Worm (Caenorhabditis elegans) whole organism, dauer: ENCODE data around the gene F09F9.3.

Experiments used
- unc-62 ChIP-seq: sonication (generic microtip); optimal IDR thresholded peaks from 2 replicates; lab custom pipeline; 2017; ENCODE audit warnings: missing biosample characterization, missing genetic modification reagents, missing genetic modification characterization

The F09F9.3 gene

DNA sequence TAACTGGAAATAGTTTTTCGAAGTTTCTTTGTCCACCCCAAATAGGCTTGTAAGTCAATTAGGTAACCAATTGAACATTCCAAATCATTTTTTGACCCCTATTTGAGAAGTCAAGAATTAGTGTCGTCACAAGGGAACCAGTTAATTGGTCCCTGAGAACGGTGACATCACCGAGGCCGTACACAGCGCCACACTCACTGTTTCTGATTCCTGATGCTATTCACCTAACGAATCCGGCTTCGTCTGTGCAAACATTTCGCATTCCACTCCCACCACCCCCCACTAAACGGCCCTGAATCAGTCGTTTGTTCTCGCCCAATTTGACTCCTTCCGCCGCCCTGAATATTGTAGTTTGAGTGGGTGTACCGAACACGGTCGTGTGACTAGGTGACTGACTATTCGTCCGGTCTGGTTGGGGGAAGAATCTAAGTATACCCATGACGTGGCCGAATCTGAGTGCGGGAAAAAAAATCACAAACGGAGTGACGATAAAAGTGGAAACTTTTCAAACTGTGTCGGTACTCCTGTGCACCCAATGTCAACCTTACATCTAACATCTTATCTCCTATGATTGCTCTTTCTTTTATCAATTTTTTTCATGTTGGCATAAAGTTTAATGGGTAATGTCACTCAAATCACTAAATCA lies 23.4 kb upstream of the F09F9.3 start:
- TF ChIP-seq unc-62 (GFP tag; lab: Kevin White, UChicago), result no peak

- TF ChIP-seq unc-62 (GFP tag; lab: Kevin White, UChicago), result no peak
Measured at ce11 chrX:4143260-4144018, 22.6 kb upstream of the F09F9.3 start.

DNA sequence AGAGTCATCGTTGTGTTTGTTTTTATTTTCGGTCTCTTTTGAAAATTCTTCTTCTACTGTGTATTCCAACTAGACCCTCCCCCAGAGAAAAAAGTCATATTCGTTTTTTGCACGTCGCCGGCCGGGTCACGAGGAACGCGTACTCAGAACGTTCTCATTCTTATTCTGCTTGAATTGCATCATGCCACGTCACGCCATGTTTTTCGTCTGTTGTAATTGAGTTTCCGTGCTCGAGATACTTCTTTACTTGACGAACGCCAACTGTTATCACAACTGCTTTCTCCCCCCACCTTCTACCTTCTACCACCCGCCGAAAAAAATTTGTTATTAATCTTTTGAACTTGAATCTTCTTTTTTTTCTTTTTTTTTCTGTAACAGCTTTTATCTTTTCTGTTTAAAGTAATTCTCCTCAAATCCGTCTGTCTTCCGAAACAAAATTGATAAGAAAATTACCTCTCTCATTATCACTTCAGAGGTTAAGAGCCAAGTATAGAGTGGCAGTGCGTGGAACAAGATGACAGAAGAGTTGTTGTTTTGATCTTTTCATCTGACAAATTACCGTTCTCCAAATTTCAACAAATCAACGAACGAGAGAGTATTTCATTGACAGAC lies 21.9 kb upstream of the F09F9.3 start:
- no peak for TF ChIP-seq unc-62 (GFP tag; lab: Kevin White, UChicago)

DNA sequence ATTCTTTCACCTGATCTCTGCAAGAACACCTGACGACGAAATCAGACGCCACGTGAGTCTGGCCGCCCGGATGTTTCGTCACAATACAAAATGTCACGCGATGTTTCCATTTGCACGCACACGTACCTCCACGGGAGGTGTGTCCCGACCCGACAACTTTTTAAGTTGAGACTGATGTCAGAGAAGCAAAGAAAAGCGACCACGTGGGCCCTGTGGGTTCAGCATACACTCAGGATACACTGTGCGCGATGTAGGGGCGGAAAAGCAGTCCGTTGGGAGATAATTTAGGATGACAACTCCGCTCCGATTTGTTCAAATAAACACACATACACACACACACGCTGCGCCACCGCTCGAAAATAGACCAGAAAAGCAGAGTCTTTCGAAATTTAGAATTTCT lies 21.4 kb upstream of the F09F9.3 start:
- no peak for TF ChIP-seq unc-62 (GFP tag; lab: Kevin White, UChicago)

ce11 chrX:4140755-4141417 lies 20.1 kb upstream of the F09F9.3 start:
- TF ChIP-seq unc-62 (GFP tag; lab: Kevin White, UChicago), result no peak

ce11 chrX:4139593-4140565 lies 19.0 kb upstream of the F09F9.3 start, which contains the start of gene ZK470.4:
ZK470.4 (minus strand) TSS chrX:4139767.
- no peak for TF ChIP-seq unc-62 (GFP tag; lab: Kevin White, UChicago)

DNA sequence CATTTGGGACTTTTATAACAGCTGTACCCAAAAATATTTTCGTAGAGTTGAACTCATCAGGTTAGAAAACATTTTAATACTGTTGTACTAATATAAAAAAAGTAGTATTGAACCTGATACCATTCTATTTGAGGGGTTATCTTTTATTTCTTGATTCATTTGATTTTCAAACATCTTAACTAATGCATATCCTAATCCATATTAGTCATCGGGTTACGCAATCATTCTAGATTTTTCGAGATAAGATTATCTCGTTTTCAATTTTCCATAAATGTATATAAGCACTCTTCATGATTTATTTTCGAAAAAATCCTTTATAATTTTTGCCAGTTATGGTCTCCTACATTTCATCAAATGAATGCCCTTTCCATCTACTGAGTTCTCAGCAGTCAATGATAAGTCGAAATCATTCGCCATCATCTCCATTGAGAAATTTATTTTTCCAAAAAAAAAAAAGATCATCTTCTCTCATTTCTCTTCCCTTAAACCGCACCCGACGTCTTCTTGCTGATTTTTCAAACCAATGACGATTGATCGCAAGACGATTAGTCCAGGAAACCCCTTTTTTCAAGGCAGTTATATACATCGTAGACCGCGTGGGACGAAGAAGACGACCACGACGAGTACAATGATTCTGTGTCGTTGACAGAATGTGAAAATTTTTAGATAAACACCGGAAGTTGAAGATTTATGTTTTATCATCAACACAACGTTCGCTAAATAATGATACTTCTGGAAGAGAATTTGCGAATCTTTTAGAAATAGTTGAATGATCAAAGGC lies 17.8 kb upstream of the F09F9.3 start:
- no peak for TF ChIP-seq unc-62 (GFP tag; lab: Kevin White, UChicago)

DNA sequence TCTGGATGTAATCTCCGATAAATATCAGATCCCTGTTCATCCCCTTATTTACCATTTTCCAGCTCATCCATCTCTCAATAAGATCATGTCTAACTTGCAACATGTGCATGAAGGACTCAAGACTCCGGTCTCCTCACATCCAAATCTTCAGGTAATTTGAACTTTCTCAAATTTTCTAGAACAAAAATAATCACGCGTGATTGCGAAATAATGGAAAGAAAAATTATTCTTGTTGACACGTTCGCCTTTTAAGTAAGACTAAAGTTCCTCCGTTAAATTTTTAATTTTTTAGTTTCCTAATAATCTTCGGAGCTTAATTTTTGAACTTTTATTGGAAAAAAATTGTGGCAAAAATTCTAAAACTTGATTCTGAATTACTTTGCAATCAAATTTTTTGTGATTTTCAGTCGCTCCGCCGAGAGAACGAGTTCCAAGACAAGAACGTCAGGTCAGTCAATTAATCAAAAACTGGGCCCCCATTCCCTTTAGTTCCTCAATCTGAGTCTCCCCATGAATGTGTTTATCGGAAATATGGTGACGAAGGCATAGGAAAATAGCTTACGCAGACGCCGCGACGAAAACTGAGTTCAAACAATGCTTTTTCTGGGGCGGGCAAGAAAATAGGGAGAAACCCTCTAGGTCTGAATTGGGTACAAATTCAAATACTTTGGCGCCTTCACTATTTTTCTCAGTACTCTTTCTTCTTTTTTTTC lies 16.8 kb upstream of the F09F9.3 start:
- TF ChIP-seq unc-62 (GFP tag; lab: Kevin White, UChicago), result no peak

- TF ChIP-seq unc-62 (GFP tag; lab: Kevin White, UChicago), result no peak
Measured at ce11 chrX:4136547-4137311, 15.9 kb upstream of the F09F9.3 start.

ce11 chrX:4134855-4135254 lies 14.0 kb upstream of the F09F9.3 start, which contains the start of gene ZK470.2:
ZK470.2 (plus strand) TSS chrX:4135155.
- no peak for TF ChIP-seq unc-62 (GFP tag; lab: Kevin White, UChicago)

DNA sequence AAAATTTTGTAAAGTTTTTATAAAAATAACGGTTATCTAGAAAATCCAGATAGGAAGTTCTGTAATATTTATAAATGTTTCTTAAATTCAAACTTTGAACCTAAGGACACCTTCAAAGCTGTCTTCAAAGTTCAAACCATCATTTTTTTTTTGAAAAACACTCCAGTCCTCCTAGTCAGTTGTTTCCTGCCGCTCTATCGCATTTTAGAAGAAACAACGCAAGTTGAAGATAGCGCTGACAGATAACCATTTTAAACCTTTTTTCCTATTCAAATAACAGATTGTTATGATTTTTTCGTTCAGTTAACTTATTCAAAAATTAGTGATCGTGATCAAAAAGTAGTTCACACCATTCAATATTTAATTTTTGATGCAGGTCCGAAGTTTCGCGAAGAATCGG lies 12.5 kb upstream of the F09F9.3 start:
- TF ChIP-seq unc-62 (GFP tag; lab: Kevin White, UChicago), result no peak

DNA sequence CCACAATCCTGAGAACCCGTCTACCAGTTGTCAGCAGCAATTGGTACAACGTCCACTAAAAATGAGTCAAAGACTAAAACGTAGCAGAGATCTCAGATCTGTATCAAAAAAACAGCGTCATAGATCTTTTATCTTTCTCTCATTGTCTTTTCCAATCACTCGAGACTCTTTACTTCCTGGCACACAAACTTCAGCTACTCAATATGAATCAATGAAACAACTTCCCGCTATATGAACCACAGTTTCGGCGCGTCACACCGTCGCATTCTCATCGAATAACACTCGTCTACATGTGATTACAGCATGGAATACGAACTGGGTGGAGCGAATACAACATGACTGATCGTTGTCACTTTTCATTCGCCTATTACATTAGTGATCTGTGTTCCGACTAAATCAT lies 11.4 kb upstream of the F09F9.3 start:
- TF ChIP-seq unc-62 (GFP tag; lab: Kevin White, UChicago), result no peak

DNA sequence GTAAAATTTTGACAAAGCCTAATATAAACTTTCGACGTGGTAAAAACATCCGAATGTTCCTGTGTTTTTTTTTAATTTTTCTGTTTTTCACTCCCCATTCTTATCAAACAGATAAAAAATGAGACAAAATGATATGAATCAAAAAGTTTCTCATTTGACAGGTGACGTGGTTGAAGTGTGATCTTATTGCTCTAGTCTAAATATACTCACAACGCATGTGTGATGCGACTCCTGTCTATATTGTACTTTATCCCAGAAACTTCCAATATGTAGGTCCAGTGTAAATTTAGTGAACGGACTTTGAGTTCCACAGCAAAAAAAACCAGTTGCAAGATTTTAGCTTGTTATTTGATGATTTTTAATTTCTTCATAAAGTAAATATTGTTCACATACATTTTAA lies 10.5 kb upstream of the F09F9.3 start:
- no peak for TF ChIP-seq unc-62 (GFP tag; lab: Kevin White, UChicago)
